Worm (Caenorhabditis elegans) whole organism, L4 larva: ENCODE results near the gene rga-4.

Source experiments
- dve-1 ChIP-seq: sonication (generic microtip); optimal IDR thresholded peaks from 2 replicates; lab custom pipeline; 2017; ENCODE audit warnings: antibody characterized with exemption, mild to moderate bottlenecking, missing genetic modification characterization, missing compliant biosample characterization; ENCODE audit not compliant: insufficient read depth
- nhr-237 ChIP-seq: sonication (generic microtip); optimal IDR thresholded peaks from 2 replicates; lab custom pipeline; 2017; ENCODE audit warnings: missing biosample characterization, missing genetic modification characterization
- nhr-42 ChIP-seq: fragments of 200-800 bp; sonication (Bioruptor generic); IDR thresholded peaks from 2 replicates; pipeline ENCODE4 v1.3.6; 2022; ENCODE audit warnings: missing genetic modification characterization, missing compliant biosample characterization
- pqm-1 ChIP-seq: sonication (generic microtip); optimal IDR thresholded peaks from 2 replicates; lab custom pipeline; 2017; ENCODE audit warnings: missing biosample characterization, missing genetic modification characterization
- zfp-2 ChIP-seq: sonication (generic microtip); optimal IDR thresholded peaks from 2 replicates; lab custom pipeline; 2016; ENCODE audit warnings: mild to moderate bottlenecking, missing genetic modification characterization, missing compliant biosample characterization

DNA sequence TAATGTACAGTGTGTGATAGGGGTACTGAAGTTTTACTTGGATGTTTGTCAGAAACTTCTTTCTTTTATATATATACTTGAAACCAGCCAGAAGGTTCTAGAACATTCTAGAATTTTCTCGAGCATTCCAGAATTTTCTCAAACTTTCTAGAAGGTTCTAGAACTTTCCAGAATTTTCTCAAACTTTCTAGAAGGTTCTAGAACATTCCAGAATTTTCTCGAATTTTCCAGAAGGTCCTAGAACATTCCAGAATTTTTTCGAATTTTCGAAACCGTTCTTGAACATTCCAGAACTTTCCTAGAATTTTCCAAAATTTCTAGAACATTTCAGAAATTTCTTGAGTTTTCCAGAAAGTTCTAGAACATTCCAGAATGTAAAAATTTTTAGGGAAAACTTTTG lies 27.8 kb downstream of the rga-4 start:
- no peak for TF ChIP-seq pqm-1 (tag; lab: Kevin White, UChicago)
- no peak for TF ChIP-seq zfp-2
- TF ChIP-seq dve-1 (tag; lab: Kevin White, UChicago): no peak
- no peak for TF ChIP-seq nhr-42 (GFP tag; lab: Robert Waterston, UW)
- no peak for TF ChIP-seq nhr-237
